Fruit fly (Drosophila melanogaster) whole organism, embryonic: ENCODE data around the gene armi.

Experiments
- Atf-2 ChIP-seq: fragments of 200-800 bp; sonication (Bioruptor generic); optimal IDR thresholded peaks from 2 replicates; lab custom pipeline; 2016; ENCODE audit warnings: missing biosample characterization, missing genetic modification characterization
- B-H2 ChIP-seq: fragments of 200-800 bp; sonication (Bioruptor generic); optimal IDR thresholded peaks from 2 replicates; lab custom pipeline; 2018; ENCODE audit warnings: missing biosample characterization, mild to moderate bottlenecking, missing genetic modification characterization
- CG1024 ChIP-seq: fragments of 200-800 bp; sonication (Bioruptor generic); IDR thresholded peaks from 2 replicates; pipeline ENCODE4 v1.3.6; 2022; ENCODE audit warnings: missing biosample characterization, missing genetic modification characterization
- CG10274 ChIP-seq: fragments of 200-800 bp; sonication (Bioruptor generic); optimal IDR thresholded peaks from 3 replicates; lab custom pipeline; 2017; ENCODE audit warnings: missing biosample characterization, mild to moderate bottlenecking, missing genetic modification characterization
- CG12769 ChIP-seq: fragments of 200-800 bp; sonication (Bioruptor generic); optimal IDR thresholded peaks from 2 replicates; lab custom pipeline; 2019; ENCODE audit warnings: missing biosample characterization, mild to moderate bottlenecking, missing genetic modification characterization, moderate library complexity
- CG15073 ChIP-seq: fragments of 200-800 bp; sonication (Bioruptor generic); optimal IDR thresholded peaks from 2 replicates; lab custom pipeline; 2016; ENCODE audit warnings: missing biosample characterization, missing genetic modification characterization
- CG16813 ChIP-seq: fragments of 200-800 bp; sonication (Bioruptor generic); IDR thresholded peaks from 3 replicates; pipeline ENCODE4 v1.3.6; 2022; ENCODE audit warnings: missing biosample characterization, missing genetic modification characterization; ENCODE audit not compliant: partially characterized antibody
- CG17568 ChIP-seq: fragments of 200-800 bp; sonication (Bioruptor generic); optimal IDR thresholded peaks from 2 replicates; lab custom pipeline; 2018; ENCODE audit warnings: missing biosample characterization, mild to moderate bottlenecking, missing genetic modification characterization, moderate library complexity
- CG17802 ChIP-seq: fragments of 200-800 bp; sonication (Bioruptor generic); optimal IDR thresholded peaks from 2 replicates; lab custom pipeline; 2018; ENCODE audit warnings: missing biosample characterization, mild to moderate bottlenecking, missing genetic modification characterization, moderate library complexity
- CG17912 ChIP-seq: fragments of 200-800 bp; sonication (Bioruptor generic); optimal IDR thresholded peaks from 2 replicates; lab custom pipeline; 2018; ENCODE audit warnings: missing biosample characterization, mild to moderate bottlenecking, missing genetic modification characterization
- CG2120 ChIP-seq: fragments of 200-800 bp; sonication (Bioruptor generic); optimal IDR thresholded peaks from 3 replicates; lab custom pipeline; 2016; ENCODE audit warnings: missing biosample characterization, missing genetic modification characterization
- CG30020 ChIP-seq: fragments of 200-800 bp; optimal IDR thresholded peaks from 2 replicates; lab custom pipeline; 2019; ENCODE audit warnings: missing biosample characterization, mild to moderate bottlenecking, missing genetic modification characterization, moderate library complexity
- CG32767 ChIP-seq: fragments of 200-800 bp; sonication (Bioruptor generic); IDR thresholded peaks from 2 replicates; pipeline ENCODE4 v1.3.6; 2022; ENCODE audit warnings: missing biosample characterization, missing genetic modification characterization
- CG3847 ChIP-seq: fragments of 200-800 bp; sonication (Bioruptor generic); IDR thresholded peaks from 2 replicates; pipeline ENCODE4 v1.3.6; 2022; ENCODE audit warnings: missing biosample characterization, missing genetic modification characterization
- CG4282 ChIP-seq: fragments of 200-800 bp; sonication (Bioruptor generic); optimal IDR thresholded peaks from 2 replicates; lab custom pipeline; 2016; ENCODE audit warnings: missing biosample characterization, missing genetic modification characterization
- CG5180 ChIP-seq: fragments of 200-800 bp; sonication (Bioruptor generic); optimal IDR thresholded peaks from 3 replicates; lab custom pipeline; 2017; ENCODE audit warnings: missing biosample characterization, missing genetic modification characterization, mild to moderate bottlenecking, moderate library complexity, missing genetic modification reagents
- CG8359 ChIP-seq: fragments of 200-800 bp; sonication (Bioruptor generic); optimal IDR thresholded peaks from 2 replicates; lab custom pipeline; 2017; ENCODE audit warnings: missing biosample characterization, mild to moderate bottlenecking, missing genetic modification characterization, borderline replicate concordance
- CG8944 ChIP-seq: fragments of 200-800 bp; sonication (Bioruptor generic); optimal IDR thresholded peaks from 3 replicates; lab custom pipeline; 2016; ENCODE audit warnings: missing biosample characterization, missing genetic modification characterization
- CHES-1-like ChIP-seq: fragments of 200-800 bp; sonication (Bioruptor generic); optimal IDR thresholded peaks from 2 replicates; lab custom pipeline; 2016; ENCODE audit warnings: missing biosample characterization, missing genetic modification characterization
- Dad ChIP-seq: fragments of 200-800 bp; sonication (Bioruptor generic); optimal IDR thresholded peaks from 3 replicates; lab custom pipeline; 2016; ENCODE audit warnings: missing biosample characterization, missing genetic modification characterization
- Dek ChIP-seq: fragments of 200-800 bp; sonication (Bioruptor generic); optimal IDR thresholded peaks from 3 replicates; lab custom pipeline; 2019; ENCODE audit warnings: missing biosample characterization, mild to moderate bottlenecking, missing genetic modification characterization, moderate library complexity
- Dref ChIP-seq: fragments of 200-800 bp; sonication (Bioruptor generic); IDR thresholded peaks from 2 replicates; pipeline ENCODE4 v1.3.6; 2022; ENCODE audit warnings: missing biosample characterization, missing genetic modification characterization
- Eip74EF ChIP-seq, 2 experiments: fragments of 200-800 bp in 1 of 2; fragments of >200 bp in 1 of 2; sonication (Bioruptor generic) in 1 of 2; optimal IDR thresholded peaks; 2 replicates each; lab custom pipeline; 2017 to 2019; ENCODE audit warnings: missing biosample characterization in 2 of 2, missing genetic modification characterization in 2 of 2, mild to moderate bottlenecking in 1 of 2, moderate library complexity in 1 of 2
- HHEX ChIP-seq: fragments of 200-800 bp; sonication (Bioruptor generic); optimal IDR thresholded peaks from 3 replicates; lab custom pipeline; 2017; ENCODE audit warnings: missing biosample characterization, mild to moderate bottlenecking, missing genetic modification characterization, missing genetic modification reagents
- HmgZ ChIP-seq: fragments of 200-800 bp; sonication (Bioruptor generic); optimal IDR thresholded peaks from 2 replicates; lab custom pipeline; 2018; ENCODE audit warnings: missing biosample characterization, mild to moderate bottlenecking, missing genetic modification characterization
- Mad ChIP-seq: fragments of 200-800 bp; sonication (Bioruptor generic); optimal IDR thresholded peaks from 2 replicates; lab custom pipeline; 2016; ENCODE audit warnings: missing biosample characterization, missing genetic modification characterization
- Med ChIP-seq: fragments of 200-800 bp; sonication (Bioruptor generic); peaks from one replicate; lab custom pipeline; 2016; ENCODE audit warnings: missing biosample characterization, missing genetic modification characterization, mild to moderate bottlenecking, inconsistent platforms, moderate library complexity
- Nf-YC ChIP-seq: fragments of 200-800 bp; optimal IDR thresholded peaks from 3 replicates; lab custom pipeline; 2019; ENCODE audit warnings: missing biosample characterization, mild to moderate bottlenecking, missing genetic modification characterization, moderate library complexity
- Sox100B ChIP-seq: fragments of 200-800 bp; sonication (Bioruptor generic); optimal IDR thresholded peaks from 3 replicates; lab custom pipeline; 2018; ENCODE audit warnings: missing biosample characterization, mild to moderate bottlenecking, missing genetic modification characterization
- Stat92E ChIP-seq, 3 experiments: fragments of >200 bp in 2 of 3; fragments of 200-800 bp in 1 of 3; sonication (Bioruptor generic) in 1 of 3; optimal IDR thresholded peaks; 2 replicates each; lab custom pipeline; 2017 to 2019; ENCODE audit warnings: missing biosample characterization in 3 of 3, missing genetic modification characterization in 3 of 3, mild to moderate bottlenecking in 1 of 3, moderate library complexity in 1 of 3
- ase ChIP-seq: fragments of 200-800 bp; sonication (Bioruptor generic); IDR thresholded peaks from 3 replicates; pipeline ENCODE4 v1.3.6; 2022; ENCODE audit warnings: missing biosample characterization, missing genetic modification characterization
- btn ChIP-seq: fragments of 200-800 bp; sonication (Bioruptor generic); optimal IDR thresholded peaks from 2 replicates; lab custom pipeline; 2016; ENCODE audit warnings: missing biosample characterization, missing genetic modification characterization
- chm ChIP-seq: fragments of 200-800 bp; sonication (Bioruptor generic); IDR thresholded peaks from 2 replicates; pipeline ENCODE4 v1.3.6; 2022; ENCODE audit warnings: missing biosample characterization, missing genetic modification characterization
- ci ChIP-seq: fragments of 200-800 bp; sonication (Bioruptor generic); IDR thresholded peaks from 3 replicates; pipeline ENCODE4 v1.3.6; 2022; ENCODE audit warnings: missing biosample characterization, missing genetic modification characterization
- da ChIP-seq: fragments of 200-800 bp; sonication (Bioruptor generic); optimal IDR thresholded peaks from 2 replicates; lab custom pipeline; 2016; ENCODE audit warnings: missing biosample characterization, missing genetic modification characterization
- dimm ChIP-seq: fragments of 200-800 bp; sonication (Bioruptor generic); IDR thresholded peaks from 2 replicates; pipeline ENCODE4 v1.3.6; 2022; ENCODE audit warnings: missing biosample characterization, missing genetic modification characterization
- en ChIP-seq: fragments of 200-800 bp; sonication (Bioruptor generic); optimal IDR thresholded peaks from 2 replicates; lab custom pipeline; 2016; ENCODE audit warnings: missing biosample characterization, missing genetic modification characterization
- eyg ChIP-seq: fragments of 200-800 bp; sonication (Bioruptor generic); optimal IDR thresholded peaks from 3 replicates; lab custom pipeline; 2016; ENCODE audit warnings: missing biosample characterization, missing genetic modification characterization
- fu2 ChIP-seq: fragments of 200-800 bp; sonication (Bioruptor generic); optimal IDR thresholded peaks from 2 replicates; lab custom pipeline; 2016; ENCODE audit warnings: missing biosample characterization, missing genetic modification characterization
- gfzf ChIP-seq: fragments of 200-800 bp; sonication (Bioruptor generic); optimal IDR thresholded peaks from 2 replicates; lab custom pipeline; 2016; ENCODE audit warnings: missing biosample characterization, mild to moderate bottlenecking, missing genetic modification characterization, moderate library complexity
- hb ChIP-seq: fragments of 200-800 bp; sonication (Bioruptor generic); IDR thresholded peaks from 3 replicates; pipeline ENCODE4 v1.3.6; 2022; ENCODE audit warnings: missing biosample characterization, missing genetic modification characterization; ENCODE audit not compliant: partially characterized antibody
- jigr1 ChIP-seq: fragments of 200-800 bp; sonication (Bioruptor generic); IDR thresholded peaks from 3 replicates; pipeline ENCODE4 v1.3.6; 2022; ENCODE audit warnings: missing biosample characterization, missing genetic modification characterization
- klu ChIP-seq: fragments of 200-800 bp; sonication (Bioruptor generic); IDR thresholded peaks from 2 replicates; pipeline ENCODE4 v1.3.6; 2022; ENCODE audit warnings: missing biosample characterization, missing genetic modification characterization
- p53 ChIP-seq: fragments of 200-800 bp; sonication (Bioruptor generic); optimal IDR thresholded peaks from 2 replicates; lab custom pipeline; 2016; ENCODE audit warnings: missing biosample characterization, missing genetic modification characterization
- seq ChIP-seq: fragments of 200-800 bp; sonication (Bioruptor generic); IDR thresholded peaks from 2 replicates; pipeline ENCODE4 v1.3.6; 2022; ENCODE audit warnings: missing biosample characterization, missing genetic modification characterization
- shn ChIP-seq: fragments of 200-800 bp; sonication (Bioruptor generic); optimal IDR thresholded peaks from 3 replicates; lab custom pipeline; 2016; ENCODE audit warnings: missing biosample characterization, missing genetic modification characterization
- toy ChIP-seq: fragments of 200-800 bp; sonication (Bioruptor generic); IDR thresholded peaks from 2 replicates; pipeline ENCODE4 v1.3.6; 2022; ENCODE audit warnings: missing biosample characterization, missing genetic modification characterization
- twi ChIP-seq: fragments of 200-800 bp; optimal IDR thresholded peaks from 2 replicates; lab custom pipeline; 2019; ENCODE audit warnings: missing biosample characterization, mild to moderate bottlenecking, missing genetic modification characterization, moderate library complexity
- zfh1 ChIP-seq: fragments of 200-800 bp; sonication (Bioruptor generic); IDR thresholded peaks from 3 replicates; pipeline ENCODE4 v1.3.6; 2022; ENCODE audit warnings: missing biosample characterization, missing genetic modification characterization

armi gene

DNA sequence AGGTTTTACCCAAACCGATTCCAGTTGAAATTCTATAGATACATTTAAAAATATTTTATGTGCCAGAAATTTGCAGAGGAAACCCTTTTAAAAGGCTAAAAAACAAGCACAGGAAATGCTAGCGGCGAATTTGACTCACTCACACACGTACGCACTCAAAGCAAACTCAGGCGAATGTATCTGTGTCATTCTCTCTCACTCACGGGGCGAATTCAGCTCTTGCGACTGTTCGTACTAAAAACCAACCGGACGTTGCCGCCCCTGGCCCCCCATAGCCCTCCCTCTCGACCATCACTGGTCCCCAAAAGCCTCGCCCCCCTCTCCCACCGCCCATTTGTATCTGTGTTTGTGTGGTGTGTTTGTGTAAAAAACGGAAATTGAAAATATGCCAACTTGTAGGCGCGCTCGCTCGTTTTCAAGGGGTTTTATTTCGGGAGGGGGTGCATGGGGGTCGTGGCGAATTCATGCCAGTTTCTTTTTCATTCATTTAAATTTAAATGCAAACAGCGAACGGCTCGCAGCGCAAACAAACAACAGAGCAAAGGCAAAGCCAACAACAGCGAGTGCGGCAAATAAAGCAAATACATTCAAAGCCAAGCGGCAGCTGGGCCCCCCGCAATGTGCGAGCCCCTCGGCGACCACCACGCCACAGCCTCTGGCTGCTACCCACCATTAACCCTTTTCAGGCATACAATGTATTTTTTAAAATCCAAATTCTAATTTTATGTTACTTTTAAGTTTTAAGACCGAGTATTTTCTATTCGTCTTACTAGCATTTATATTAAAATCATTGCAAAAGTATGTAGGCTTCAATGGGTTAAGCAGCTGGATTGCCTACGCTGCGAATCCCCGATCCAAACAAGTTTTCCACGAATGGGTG is 42.7 kb upstream of the armi start (continued):
- TF ChIP-seq CG5180 (GFP tag; lab: Kevin White, UChicago): peak; percentile 72
- TF ChIP-seq fu2: peak; percentile 50
- TF ChIP-seq btn (GFP tag; lab: Kevin White, UChicago): peak; percentile 40
- TF ChIP-seq klu (GFP tag; lab: Robert Waterston, UW): peak; percentile 63
- TF ChIP-seq CHES-1-like (GFP tag; lab: Kevin White, UChicago): peak; percentile 69
- TF ChIP-seq toy: no peak
- TF ChIP-seq CG30020 (tag; lab: Kevin White, UChicago): no peak
- TF ChIP-seq CG17912 (GFP tag; lab: Kevin White, UChicago): peak; percentile 93
- TF ChIP-seq Mad (GFP tag; lab: Kevin White, UChicago): peak; percentile 62
- peak; percentile 65 for TF ChIP-seq shn (GFP tag; lab: Kevin White, UChicago)
- TF ChIP-seq ase (GFP tag; lab: Robert Waterston, UW): peak; percentile 78
- TF ChIP-seq Dek: peak; percentile 49
- peak; percentile 15 for TF ChIP-seq twi (tag; lab: Kevin White, UChicago)
- peak; percentile 30 for TF ChIP-seq CG8944 (GFP tag; lab: Kevin White, UChicago)
- no peak for TF ChIP-seq CG15073 (GFP tag; lab: Kevin White, UChicago)
- TF ChIP-seq Nf-YC (tag; lab: Kevin White, UChicago): peak; percentile 69
- no peak for TF ChIP-seq CG8359 (GFP tag; lab: Kevin White, UChicago)
- TF ChIP-seq dimm (GFP tag; lab: Robert Waterston, UW): peak; percentile 74
- TF ChIP-seq jigr1 (GFP tag; lab: Robert Waterston, UW): peak; percentile 42; the same call in 1 of the 3 replicates
- no peak for TF ChIP-seq Stat92E (GFP tag; optimal IDR thresholded peaks at IDR 0.05; lab: Kevin White, UChicago)
- TF ChIP-seq Atf-2 (GFP tag; lab: Kevin White, UChicago): no peak
- TF ChIP-seq CG17802 (tag; lab: Kevin White, UChicago): no peak
- TF ChIP-seq CG1024 (GFP tag; lab: Robert Waterston, UW): peak; percentile 62
- peak; percentile 59 for TF ChIP-seq CG32767
- peak; percentile 30 for TF ChIP-seq CG4282 (GFP tag; lab: Kevin White, UChicago)
- TF ChIP-seq Sox100B (GFP tag; lab: Kevin White, UChicago): peak; percentile 51
- no peak for TF ChIP-seq p53
- TF ChIP-seq Dref (GFP tag; lab: Robert Waterston, UW): no peak
- peak; percentile 91 for TF ChIP-seq HmgZ
- peak; percentile 41 for TF ChIP-seq CG10274 (GFP tag; lab: Kevin White, UChicago)
- no peak for TF ChIP-seq en (GFP tag; lab: Kevin White, UChicago)
- TF ChIP-seq ci: peak; percentile 85
- TF ChIP-seq B-H2 (GFP tag; lab: Kevin White, UChicago): peak; percentile 95
- TF ChIP-seq seq (GFP tag; lab: Robert Waterston, UW): peak; percentile 56
- peak; percentile 28 for TF ChIP-seq CG17568 (GFP tag; lab: Kevin White, UChicago)
- no peak for TF ChIP-seq hb (GFP tag; lab: Robert Waterston, UW)
- TF ChIP-seq gfzf (GFP tag; lab: Kevin White, UChicago): no peak
- peak; percentile 76 for TF ChIP-seq HHEX (GFP tag; lab: Kevin White, UChicago)
- peak; percentile 70 for TF ChIP-seq chm (GFP tag; lab: Robert Waterston, UW)
- peak; percentile 79 for TF ChIP-seq da (GFP tag; lab: Kevin White, UChicago)
- peak; percentile 80 for TF ChIP-seq CG3847 (GFP tag; lab: Robert Waterston, UW)
- no peak; the same call in 2 of the 3 replicates for TF ChIP-seq CG16813
- peak; percentile 57 for TF ChIP-seq zfh1 (GFP tag; lab: Robert Waterston, UW)
- peak in 1 of 2 experiments; percentile 79 for TF ChIP-seq Eip74EF (GFP tag; optimal IDR thresholded peaks at IDR 0.05; lab: Kevin White, UChicago)
- TF ChIP-seq CG12769 (tag; lab: Kevin White, UChicago): peak; percentile 96
- peak; percentile 54 for TF ChIP-seq eyg (GFP tag; lab: Kevin White, UChicago)
- TF ChIP-seq Med (GFP tag; lab: Kevin White, UChicago): peak; percentile 95
- peak; percentile 94 for TF ChIP-seq CG2120 (GFP tag; lab: Kevin White, UChicago)
- TF ChIP-seq Dad: peak; percentile 69
